Worm (Caenorhabditis elegans) whole organism, L4 larva: ENCODE data around the gene nhr-176.

Experiments
- F49E8.2 ChIP-seq: sonication (generic microtip); optimal IDR thresholded peaks from 2 replicates; lab custom pipeline; 2016; ENCODE audit warnings: missing compliant biosample characterization, mild to moderate bottlenecking, missing genetic modification characterization, borderline replicate concordance
- R02D3.7 ChIP-seq: fragments of 150-350 bp; sonication (generic microtip); optimal IDR thresholded peaks from 3 replicates; lab custom pipeline; 2014; ENCODE audit warnings: missing biosample characterization, missing genetic modification characterization
- T26A8.4 ChIP-seq: fragments of 200-800 bp; sonication (Bioruptor generic); IDR thresholded peaks from 2 replicates; pipeline ENCODE4 v1.3.6; 2022; ENCODE audit warnings: missing genetic modification characterization, missing compliant biosample characterization
- Y105C5A.15 ChIP-seq: fragments of 200-800 bp; sonication (Bioruptor generic); IDR thresholded peaks from 2 replicates; pipeline ENCODE4 v1.3.6; 2022; ENCODE audit warnings: missing genetic modification characterization, missing compliant biosample characterization
- Y75B8A.6 ChIP-seq: fragments of 200-800 bp; sonication (Bioruptor generic); IDR thresholded peaks from 2 replicates; pipeline ENCODE4 v1.3.6; 2022; ENCODE audit warnings: missing genetic modification reagents, missing genetic modification characterization, missing compliant biosample characterization
- ZK546.5 ChIP-seq, 2 experiments: sonication (generic microtip); optimal IDR thresholded peaks; 2 replicates each; lab custom pipeline; 2017; ENCODE audit warnings: missing biosample characterization in 2 of 2, missing genetic modification characterization in 2 of 2
- aha-1 ChIP-seq: fragments of 150-350 bp; peaks from one replicate; lab custom pipeline; 2014; ENCODE audit warnings: missing biosample characterization, missing genetic modification characterization
- aly-2 ChIP-seq: sonication (generic microtip); optimal IDR thresholded peaks from 2 replicates; lab custom pipeline; 2018; ENCODE audit warnings: missing biosample characterization, missing genetic modification characterization
- arid-1 ChIP-seq: fragments of 200-800 bp; sonication (Bioruptor generic); conservative IDR thresholded peaks from 2 replicates; pipeline ENCODE4 v1.3.6; 2022; ENCODE audit warnings: missing genetic modification reagents, missing genetic modification characterization, missing compliant biosample characterization
- attf-4 ChIP-seq: sonication (generic microtip); optimal IDR thresholded peaks from 3 replicates; lab custom pipeline; 2017; ENCODE audit warnings: missing biosample characterization, missing genetic modification characterization
- ceh-44 ChIP-seq: fragments of 200-800 bp; sonication (Bioruptor generic); IDR thresholded peaks from 2 replicates; pipeline ENCODE4 v1.3.6; 2022; ENCODE audit warnings: missing genetic modification reagents, missing genetic modification characterization, missing compliant biosample characterization
- ctbp-1 ChIP-seq: fragments of 200-800 bp; sonication (Bioruptor generic); IDR thresholded peaks from 2 replicates; pipeline ENCODE4 v1.3.6; 2022; ENCODE audit warnings: missing genetic modification reagents, missing genetic modification characterization, missing compliant biosample characterization
- daf-16 ChIP-seq, 3 experiments: sonication (generic microtip); optimal IDR thresholded peaks; 2 replicates each; lab custom pipeline; 2016 to 2017; ENCODE audit warnings: missing genetic modification characterization in 3 of 3, missing genetic modification reagents in 3 of 3, mild to moderate bottlenecking in 2 of 3, missing compliant biosample characterization in 2 of 3, missing biosample characterization in 1 of 3, moderate library complexity in 1 of 3
- dmd-9 ChIP-seq: fragments of 200-800 bp; sonication (Bioruptor generic); IDR thresholded peaks from 2 replicates; pipeline ENCODE4 v1.3.6; 2022; ENCODE audit warnings: missing genetic modification reagents, missing genetic modification characterization, missing compliant biosample characterization
- egl-43 ChIP-seq: fragments of 200-800 bp; sonication (Bioruptor generic); IDR thresholded peaks from 2 replicates; pipeline ENCODE4 v1.3.6; 2022; ENCODE audit warnings: missing genetic modification reagents, missing genetic modification characterization, missing compliant biosample characterization
- hif-1 ChIP-seq, 2 experiments: sonication (generic microtip); optimal IDR thresholded peaks; 2 replicates each; lab custom pipeline; 2016 to 2017; ENCODE audit warnings: missing compliant biosample characterization in 2 of 2, missing genetic modification characterization in 2 of 2, missing genetic modification reagents in 2 of 2, missing genotype in 2 of 2, mild to moderate bottlenecking in 1 of 2
- jun-1 ChIP-seq: fragments of 150-350 bp; optimal IDR thresholded peaks from 2 replicates; lab custom pipeline; 2014; ENCODE audit warnings: missing biosample characterization, missing genetic modification reagents, missing genetic modification characterization
- lin-29 ChIP-seq: fragments of 200-800 bp; sonication (Bioruptor generic); IDR thresholded peaks from 2 replicates; pipeline ENCODE4 v1.3.6; 2022; ENCODE audit warnings: missing genetic modification reagents, missing genetic modification characterization, missing compliant biosample characterization
- lin-38 ChIP-seq: fragments of 200-800 bp; sonication (Bioruptor generic); IDR thresholded peaks from 2 replicates; pipeline ENCODE4 v1.3.6; 2022; ENCODE audit warnings: missing genetic modification reagents, missing genetic modification characterization, missing compliant biosample characterization
- lsy-2 ChIP-seq, 2 experiments: fragments of 150-350 bp in 1 of 2; sonication (generic microtip) in 1 of 2; optimal IDR thresholded peaks; 2 replicates each; lab custom pipeline; 2014 to 2017; ENCODE audit warnings: missing biosample characterization in 2 of 2, missing genetic modification characterization in 2 of 2
- madf-9 ChIP-seq: fragments of 200-800 bp; sonication (Bioruptor generic); conservative IDR thresholded peaks from 2 replicates; pipeline ENCODE4 v1.3.6; 2022; ENCODE audit warnings: missing genetic modification reagents, missing genetic modification characterization, missing compliant biosample characterization
- mdt-29 ChIP-seq: fragments of 200-800 bp; sonication (Bioruptor generic); IDR thresholded peaks from 2 replicates; pipeline ENCODE4 v1.3.6; 2022; ENCODE audit warnings: missing genetic modification reagents, missing genetic modification characterization, missing compliant biosample characterization
- mes-2 ChIP-seq: sonication (generic microtip); optimal IDR thresholded peaks from 2 replicates; lab custom pipeline; 2016; ENCODE audit warnings: missing genotype, mild to moderate bottlenecking, missing genetic modification characterization, missing compliant biosample characterization; ENCODE audit not compliant: poor library complexity, severe bottlenecking
- nhr-102 ChIP-seq: sonication (generic microtip); optimal IDR thresholded peaks from 2 replicates; lab custom pipeline; 2016; ENCODE audit warnings: mild to moderate bottlenecking, missing genetic modification characterization, moderate library complexity, missing compliant biosample characterization
- nhr-111 ChIP-seq: fragments of 200-800 bp; sonication (Bioruptor generic); optimal IDR thresholded peaks from 2 replicates; lab custom pipeline; 2018; ENCODE audit warnings: mild to moderate bottlenecking, missing genetic modification characterization, missing compliant biosample characterization
- nhr-25 ChIP-seq: sonication (generic microtip); optimal IDR thresholded peaks from 2 replicates; lab custom pipeline; 2017; ENCODE audit warnings: missing genetic modification characterization, mild to moderate bottlenecking, missing compliant biosample characterization, antibody characterized with exemption, moderate library complexity, borderline replicate concordance; ENCODE audit not compliant: insufficient read depth
- nhr-41 ChIP-seq: fragments of 200-800 bp; sonication (Bioruptor generic); IDR thresholded peaks from 2 replicates; pipeline ENCODE4 v1.3.6; 2022; ENCODE audit warnings: missing genetic modification reagents, missing genetic modification characterization, missing compliant biosample characterization
- nhr-42 ChIP-seq: fragments of 200-800 bp; sonication (Bioruptor generic); IDR thresholded peaks from 2 replicates; pipeline ENCODE4 v1.3.6; 2022; ENCODE audit warnings: missing genetic modification characterization, missing compliant biosample characterization
- nhr-48 ChIP-seq: sonication (generic microtip); optimal IDR thresholded peaks from 2 replicates; lab custom pipeline; 2016; ENCODE audit warnings: mild to moderate bottlenecking, missing genetic modification characterization, missing compliant biosample characterization
- pha-4 ChIP-seq, 2 experiments: fragments of 150-350 bp in 1 of 2; fragments of 200-800 bp in 1 of 2; sonication (Bioruptor generic) in 1 of 2; IDR thresholded peaks in 1 of 2; optimal IDR thresholded peaks in 1 of 2; 2 replicates each; pipeline versions ENCODE4 v1.3.6 to Lab custom; 2014 to 2022; ENCODE audit warnings: missing genetic modification characterization in 2 of 2, missing genetic modification reagents in 2 of 2, missing biosample characterization in 1 of 2, missing compliant biosample characterization in 1 of 2
- rbr-2 ChIP-seq: sonication (generic microtip); optimal IDR thresholded peaks from 2 replicates; lab custom pipeline; 2016; ENCODE audit warnings: missing genotype, missing genetic modification characterization, missing compliant biosample characterization
- saeg-2 ChIP-seq: fragments of 200-800 bp; sonication (Bioruptor generic); IDR thresholded peaks from 2 replicates; pipeline ENCODE4 v1.3.6; 2022; ENCODE audit warnings: missing genetic modification reagents, missing genetic modification characterization, missing compliant biosample characterization
- set-16 ChIP-seq: fragments of 200-800 bp; sonication (Bioruptor generic); IDR thresholded peaks from 2 replicates; pipeline ENCODE4 v1.3.6; 2022; ENCODE audit warnings: missing genetic modification reagents, missing genetic modification characterization, missing compliant biosample characterization
- skn-1 ChIP-seq: fragments of 150-350 bp; optimal IDR thresholded peaks from 2 replicates; lab custom pipeline; 2014; ENCODE audit warnings: missing biosample characterization, missing genetic modification characterization
- spr-1 ChIP-seq: sonication (generic microtip); optimal IDR thresholded peaks from 2 replicates; lab custom pipeline; 2016; ENCODE audit warnings: mild to moderate bottlenecking, missing genetic modification characterization, missing compliant biosample characterization
- tag-97 ChIP-seq: fragments of 200-800 bp; sonication (Bioruptor generic); IDR thresholded peaks from 2 replicates; pipeline ENCODE4 v1.3.6; 2022; ENCODE audit warnings: missing genetic modification characterization, missing compliant biosample characterization
- unc-130 ChIP-seq: sonication (generic microtip); optimal IDR thresholded peaks from 2 replicates; lab custom pipeline; 2016; ENCODE audit warnings: missing genetic modification reagents, missing genetic modification characterization, missing compliant biosample characterization
- zfp-3 ChIP-seq: fragments of 200-800 bp; sonication (Bioruptor generic); conservative IDR thresholded peaks from 2 replicates; pipeline ENCODE4 v1.3.6; 2022; ENCODE audit warnings: missing genetic modification reagents, missing genetic modification characterization, missing compliant biosample characterization
- zip-11 ChIP-seq: fragments of 200-800 bp; sonication (Bioruptor generic); IDR thresholded peaks from 2 replicates; pipeline ENCODE4 v1.3.6; 2022; ENCODE audit warnings: missing genetic modification characterization, missing compliant biosample characterization
- zip-2 ChIP-seq: fragments of 150-350 bp; optimal IDR thresholded peaks from 2 replicates; lab custom pipeline; 2014; ENCODE audit warnings: missing biosample characterization, missing genetic modification characterization
- ztf-7 ChIP-seq: fragments of 150-350 bp; optimal IDR thresholded peaks from 2 replicates; lab custom pipeline; 2014; ENCODE audit warnings: missing biosample characterization, missing genetic modification characterization

The nhr-176 gene

DNA sequence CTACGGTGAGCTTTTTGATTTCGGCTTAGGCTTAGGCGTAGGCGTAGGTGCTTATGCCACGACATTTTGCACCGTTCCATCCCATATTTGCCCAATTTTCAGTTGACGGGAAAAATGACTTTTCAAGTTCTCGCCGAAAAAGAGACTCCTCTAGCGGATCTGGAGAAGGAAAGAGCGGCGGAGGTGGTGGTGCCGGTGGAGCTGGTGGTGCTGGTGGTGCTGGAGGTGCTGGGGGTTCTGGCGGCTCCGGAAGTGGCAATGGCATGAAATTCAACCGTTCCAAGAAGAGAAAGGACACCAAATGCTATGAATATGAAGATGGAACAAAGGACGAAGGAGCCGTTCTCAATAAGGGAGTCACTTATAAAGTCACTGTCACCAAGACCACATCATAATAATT, 24.1 kb upstream of the nhr-176 start:
- TF ChIP-seq aly-2 (tag; lab: Kevin White, UChicago): no peak
- TF ChIP-seq nhr-111 (GFP tag; lab: Kevin White, UChicago): no peak
- no peak for TF ChIP-seq unc-130 (GFP tag; lab: Kevin White, UChicago)
- no peak for TF ChIP-seq lsy-2 (tag; optimal IDR thresholded peaks at IDR 0.05; lab: Kevin White, UChicago)
- TF ChIP-seq mdt-29 (GFP tag; lab: Robert Waterston, UW): no peak
- no peak for TF ChIP-seq Y105C5A.15 (GFP tag; lab: Robert Waterston, UW)
- TF ChIP-seq set-16 (GFP tag; lab: Robert Waterston, UW): peak; percentile 90

DNA sequence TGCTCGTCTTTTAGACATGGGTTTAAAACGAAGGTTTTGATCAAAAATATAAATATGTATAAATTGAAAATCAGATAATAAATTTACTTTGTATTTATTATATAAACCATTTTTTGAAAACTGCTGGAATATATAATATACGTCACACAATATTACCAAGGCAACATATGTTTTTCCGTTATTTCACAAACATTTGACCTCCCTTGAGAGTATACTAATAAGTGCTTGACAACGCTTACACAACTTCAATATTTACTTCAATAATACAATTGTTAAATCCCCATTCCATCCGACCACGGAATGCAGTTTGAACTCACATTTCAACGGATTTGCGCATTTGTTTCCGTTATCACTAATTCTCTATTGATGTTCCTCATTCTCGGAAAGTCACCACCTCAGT, 23.6 kb upstream of the nhr-176 start, which contains the start of gene str-198:
Gene str-198, plus strand, starts transcription at position 301 of the 400 bp plus-strand sequence.
- TF ChIP-seq nhr-111 (GFP tag; lab: Kevin White, UChicago) (no peak), attf-4 (no peak), nhr-25 (tag; lab: Kevin White, UChicago) (no peak), R02D3.7 (tag; lab: Kevin White, UChicago) (no peak), lsy-2 (tag; optimal IDR thresholded peaks at IDR 0.05; lab: Kevin White, UChicago) (no peak), arid-1 (GFP tag; lab: Robert Waterston, UW) (no peak), zfp-3 (GFP tag; lab: Robert Waterston, UW) (no peak), nhr-41 (no peak)
- TF ChIP-seq, all 104 proteins: peak for 0

- TF ChIP-seq Y75B8A.6 (GFP tag; lab: Robert Waterston, UW) (no peak), hif-1 (tag; optimal IDR thresholded peaks at IDR 0.05; lab: Kevin White, UChicago) (no peak), dmd-9 (no peak), pha-4 (GFP tag; IDR thresholded peaks at IDR 0.05; lab: Robert Waterston, UW) (no peak), pha-4 (tag; optimal IDR thresholded peaks at IDR 0.05; lab: Kevin White, UChicago) (no peak), nhr-48 (tag; lab: Kevin White, UChicago) (no peak), attf-4 (no peak), ceh-44 (GFP tag; lab: Robert Waterston, UW) (no peak), T26A8.4 (GFP tag; lab: Robert Waterston, UW) (no peak), spr-1 (tag; lab: Kevin White, UChicago) (no peak), rbr-2 (tag; lab: Kevin White, UChicago) (no peak), zip-2 (no peak), F49E8.2 (tag; lab: Kevin White, UChicago) (no peak), jun-1 (tag; lab: Kevin White, UChicago) (no peak), egl-43 (GFP tag; lab: Robert Waterston, UW) (no peak), ZK546.5 (tag; optimal IDR thresholded peaks at IDR 0.05; lab: Kevin White, UChicago) (no peak)
Measured at ce11 chrV:16049177-16049576, 21.9 kb upstream of the nhr-176 start, which contains the start of gene best-12. Gene best-12 (plus strand): TSS chrV:16049477.

DNA sequence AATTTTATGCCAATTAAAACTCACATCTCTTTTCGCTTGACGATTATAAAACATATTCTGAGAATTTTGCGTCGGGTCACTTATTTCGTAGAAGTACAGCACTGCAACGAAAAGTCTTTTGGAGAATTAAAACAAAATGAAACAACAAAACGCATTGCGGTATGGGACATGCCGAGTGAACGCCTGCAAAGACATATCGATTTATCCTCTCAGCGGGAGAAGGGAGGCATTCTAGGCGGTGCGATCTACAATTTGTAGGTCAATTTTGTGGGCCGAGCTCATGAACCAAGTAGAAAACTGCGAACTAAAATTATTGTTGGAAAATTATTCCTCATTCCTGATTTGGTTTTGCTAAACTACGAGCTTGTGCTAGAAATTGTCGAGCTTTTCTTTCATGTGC, 17.8 kb upstream of the nhr-176 start, which contains the start of gene F14H3.3:
Gene F14H3.3, minus strand, starts transcription at position 101 of the 400 bp plus-strand sequence.
- TF ChIP-seq aly-2 (tag; lab: Kevin White, UChicago) (no peak), lin-38 (GFP tag; lab: Robert Waterston, UW) (no peak), nhr-42 (GFP tag; lab: Robert Waterston, UW) (no peak), ctbp-1 (GFP tag; lab: Robert Waterston, UW) (no peak), nhr-111 (GFP tag; lab: Kevin White, UChicago) (no peak), aha-1 (tag; lab: Kevin White, UChicago) (peak; percentile 52), ztf-7 (no peak), dmd-9 (no peak)
- TF ChIP-seq, all 104 proteins: peak for 1

DNA sequence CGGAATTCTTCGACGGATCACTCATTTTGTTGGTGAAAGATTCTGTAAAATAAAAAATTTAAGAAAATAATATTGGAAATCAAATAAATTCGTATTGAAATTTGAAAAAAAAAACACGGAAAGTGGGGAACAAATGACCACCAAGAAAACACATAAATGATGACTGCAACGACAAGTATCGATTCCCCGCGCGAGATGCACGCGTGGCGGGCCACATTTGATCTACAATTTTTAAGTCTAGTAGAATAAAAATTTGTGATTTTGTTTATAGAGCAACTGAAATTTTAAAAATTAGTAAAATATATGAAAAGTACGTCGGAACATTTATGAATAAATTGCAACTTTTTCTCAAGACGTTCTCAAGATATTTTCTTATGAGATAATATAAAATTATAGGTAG, 16.1 kb upstream of the nhr-176 start, which contains the start of gene F14H3.4:
Gene F14H3.4, minus strand, starts transcription at position 42 of the 400 bp plus-strand sequence.
- no peak for TF ChIP-seq zip-11 (GFP tag; lab: Robert Waterston, UW)
- no peak for TF ChIP-seq tag-97 (GFP tag; lab: Robert Waterston, UW)
- TF ChIP-seq aly-2 (tag; lab: Kevin White, UChicago): no peak
- TF ChIP-seq F49E8.2 (tag; lab: Kevin White, UChicago): no peak
- no peak for TF ChIP-seq lin-29 (GFP tag; lab: Robert Waterston, UW)
- TF ChIP-seq saeg-2 (GFP tag; lab: Robert Waterston, UW): no peak
- TF ChIP-seq nhr-102 (tag; lab: Kevin White, UChicago): no peak
- no peak for TF ChIP-seq lsy-2 (tag; optimal IDR thresholded peaks at IDR 0.05; lab: Kevin White, UChicago)
- no peak for TF ChIP-seq mdt-29 (GFP tag; lab: Robert Waterston, UW)
- no peak for TF ChIP-seq ceh-44 (GFP tag; lab: Robert Waterston, UW)
- TF ChIP-seq pha-4 (GFP tag; IDR thresholded peaks at IDR 0.05; lab: Robert Waterston, UW): no peak
- no peak for TF ChIP-seq pha-4 (tag; optimal IDR thresholded peaks at IDR 0.05; lab: Kevin White, UChicago)
- no peak for TF ChIP-seq mes-2 (tag; lab: Kevin White, UChicago)
- TF ChIP-seq madf-9 (GFP tag; lab: Robert Waterston, UW): no peak
- TF ChIP-seq skn-1 (tag; lab: Kevin White, UChicago): no peak
- no peak for TF ChIP-seq daf-16 (GFP tag; optimal IDR thresholded peaks at IDR 0.05; lab: Kevin White, UChicago)
- TF ChIP-seq daf-16 (tag; optimal IDR thresholded peaks at IDR 0.05; lab: Kevin White, UChicago): no peak
